Worm (Caenorhabditis elegans) whole organism, L2 larva: Measurements from ENCODE around the gene C14A4.13.

ENCODE experiments used
- R02D3.7 ChIP-seq: fragments of 150-350 bp; optimal IDR thresholded peaks from 2 replicates; lab custom pipeline; 2014; ENCODE audit warnings: missing biosample characterization, missing genetic modification characterization
- ZK546.5 ChIP-seq: sonication (generic microtip); optimal IDR thresholded peaks from 2 replicates; lab custom pipeline; 2017; ENCODE audit warnings: missing biosample characterization, missing genetic modification characterization
- elt-1 ChIP-seq: fragments of 150-350 bp; optimal IDR thresholded peaks from 2 replicates; lab custom pipeline; 2014; ENCODE audit warnings: missing biosample characterization, missing genetic modification characterization
- nhr-10 ChIP-seq: sonication (generic microtip); optimal IDR thresholded peaks from 2 replicates; lab custom pipeline; 2017; ENCODE audit warnings: missing biosample characterization, missing genetic modification characterization
- sem-4 ChIP-seq: fragments of 150-350 bp; optimal IDR thresholded peaks from 2 replicates; lab custom pipeline; 2014; ENCODE audit warnings: missing biosample characterization, missing genetic modification reagents, missing genetic modification characterization
- skn-1 ChIP-seq: sonication (generic microtip); optimal IDR thresholded peaks from 2 replicates; lab custom pipeline; 2017; ENCODE audit warnings: missing biosample characterization, missing genetic modification characterization
- unc-62 ChIP-seq: fragments of 150-350 bp; optimal IDR thresholded peaks from 2 replicates; lab custom pipeline; 2014; ENCODE audit warnings: missing biosample characterization, missing genetic modification reagents, missing genetic modification characterization
- ztf-4 ChIP-seq: fragments of 150-350 bp; optimal IDR thresholded peaks from 2 replicates; lab custom pipeline; 2014; ENCODE audit warnings: missing biosample characterization, missing genetic modification characterization

DNA sequence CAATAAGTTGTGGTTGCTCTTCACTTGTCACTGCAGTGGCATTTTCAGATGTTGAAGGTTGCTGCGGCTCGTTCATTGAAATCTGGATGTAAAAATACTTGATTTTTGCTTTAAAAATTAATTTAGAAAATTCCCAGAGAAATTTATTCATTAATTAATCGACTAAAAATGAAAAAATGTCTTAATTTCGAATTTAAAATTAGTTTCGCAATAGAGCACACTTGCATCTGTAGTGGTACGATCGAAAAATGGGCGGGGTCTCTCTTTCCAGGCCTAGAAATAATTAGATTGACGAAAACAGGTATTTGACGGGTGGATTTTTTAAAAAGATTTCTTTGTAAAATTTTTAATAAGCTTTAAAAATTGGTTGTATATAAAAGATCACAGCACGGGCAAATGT lies 44.4 kb downstream of the C14A4.13 start, which contains the start of gene D2089.8:
- no peak for TF ChIP-seq unc-62 (GFP tag; lab: Kevin White, UChicago)
- no peak for TF ChIP-seq sem-4 (tag; lab: Kevin White, UChicago)
- no peak for TF ChIP-seq ZK546.5 (tag; lab: Kevin White, UChicago)
- TF ChIP-seq elt-1 (tag; lab: Kevin White, UChicago), result no peak
- TF ChIP-seq skn-1 (tag; lab: Kevin White, UChicago), result no peak
- no peak for TF ChIP-seq R02D3.7 (tag; lab: Kevin White, UChicago)
- no peak for TF ChIP-seq nhr-10 (tag; lab: Kevin White, UChicago)
- TF ChIP-seq ztf-4, result no peak
